Worm (Caenorhabditis elegans): ENCODE data around the gene H20J04.1.

H20J04.1 gene

DNA sequence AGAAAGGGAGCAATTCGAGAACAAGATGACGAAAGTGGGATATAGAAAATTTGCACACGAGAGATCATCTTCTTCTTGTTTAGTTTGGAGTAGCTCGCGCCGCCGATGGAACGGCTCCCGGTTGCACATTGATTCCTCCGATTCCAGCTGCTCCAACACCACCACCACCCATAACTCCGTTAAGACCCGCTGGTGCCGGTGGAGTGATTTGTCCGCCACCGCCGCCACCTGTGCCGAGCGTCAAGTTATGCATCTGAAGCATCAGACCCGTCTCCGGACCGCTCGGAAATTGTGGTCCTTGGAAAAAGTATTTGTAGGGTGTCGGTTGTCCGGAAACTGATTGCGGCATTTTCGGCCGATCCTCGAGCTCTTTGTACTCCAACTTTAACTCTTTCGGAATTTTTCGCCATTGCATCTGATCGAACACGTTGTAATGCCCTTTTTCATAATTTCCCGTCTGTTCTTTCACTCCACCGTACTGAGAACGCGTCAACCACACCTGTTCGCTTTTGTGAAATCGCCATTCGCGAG, 17.5 kb downstream of the H20J04.1 start:
- no peak for TF ChIP-seq C34F6.9 (tag; optimal IDR thresholded peaks at IDR 0.05)
- no peak for TF ChIP-seq sma-9 (GFP tag; optimal IDR thresholded peaks at IDR 0.05)
- TF ChIP-seq sma-9 (tag; optimal IDR thresholded peaks at IDR 0.05), result no peak
- TF ChIP-seq ztf-4 (tag; optimal IDR thresholded peaks at IDR 0.05), result no peak
- TF ChIP-seq nhr-12 (tag; optimal IDR thresholded peaks at IDR 0.05), result no peak
- TF ChIP-seq crh-2 (tag; optimal IDR thresholded peaks at IDR 0.05), result no peak
- TF ChIP-seq lin-13 (GFP tag; optimal IDR thresholded peaks at IDR 0.05), result no peak
- no peak for TF ChIP-seq nhr-10 (tag; optimal IDR thresholded peaks at IDR 0.05)
- no peak for TF ChIP-seq ZK546.5 (tag; optimal IDR thresholded peaks at IDR 0.05)
- no peak for TF ChIP-seq nhr-129 (tag; optimal IDR thresholded peaks at IDR 0.05)
- TF ChIP-seq mbf-1 (tag; optimal IDR thresholded peaks at IDR 0.05), result no peak
- TF ChIP-seq nhr-11 (tag; optimal IDR thresholded peaks at IDR 0.05), result no peak
- TF ChIP-seq nhr-6 (tag; optimal IDR thresholded peaks at IDR 0.05), result no peak
- TF ChIP-seq ceh-16 (tag; optimal IDR thresholded peaks at IDR 0.05), result no peak
- TF ChIP-seq R02D3.7 (tag; optimal IDR thresholded peaks at IDR 0.05), result no peak
- no peak for TF ChIP-seq gmeb-1 (tag; optimal IDR thresholded peaks at IDR 0.05)
- TF ChIP-seq fos-1 (tag; optimal IDR thresholded peaks at IDR 0.05), result no peak
- TF ChIP-seq mdl-1 (tag; optimal IDR thresholded peaks at IDR 0.05), result no peak
- no peak for TF ChIP-seq unc-55 (GFP tag; optimal IDR thresholded peaks at IDR 0.05)

DNA sequence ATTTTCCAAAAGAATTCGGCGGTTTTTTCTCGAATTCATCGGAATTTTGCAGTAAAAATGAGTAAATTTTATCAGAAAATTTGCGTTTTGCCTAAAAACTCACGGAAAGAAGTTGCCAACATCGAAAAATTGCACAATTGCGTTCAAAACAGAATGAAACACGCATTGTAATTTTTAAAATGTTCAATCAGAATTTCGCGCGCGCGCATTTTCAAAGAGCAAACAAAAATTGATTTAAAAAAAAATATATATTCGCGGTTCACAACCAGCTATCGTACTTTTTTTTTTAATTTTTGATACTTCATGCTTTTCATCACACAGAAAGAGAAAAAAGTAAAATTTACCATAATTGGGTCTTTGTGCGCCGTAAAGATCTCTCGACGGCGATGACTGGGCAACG, 19.5 kb downstream of the H20J04.1 start:
- TF ChIP-seq aly-2 (tag; optimal IDR thresholded peaks at IDR 0.05) (no peak), F13H6.1 (tag; optimal IDR thresholded peaks at IDR 0.05) (no peak), nhr-77 (tag; optimal IDR thresholded peaks at IDR 0.05) (no peak), zag-1 (tag; optimal IDR thresholded peaks at IDR 0.05) (no peak), blmp-1 (tag; optimal IDR thresholded peaks at IDR 0.05; ENCODE audit: insufficient read depth) (no peak), sma-3 (GFP tag; optimal IDR thresholded peaks at IDR 0.05) (no peak), lin-13 (GFP tag; optimal IDR thresholded peaks at IDR 0.05) (no peak), egl-27 (tag; optimal IDR thresholded peaks at IDR 0.05) (no peak), elt-3 (tag; optimal IDR thresholded peaks at IDR 0.05) (no peak), elt-1 (tag; optimal IDR thresholded peaks at IDR 0.05) (no peak), snpc-4 (tag; optimal IDR thresholded peaks at IDR 0.05) (no peak), peb-1 (tag; optimal IDR thresholded peaks at IDR 0.05) (no peak), mbf-1 (tag; optimal IDR thresholded peaks at IDR 0.05) (no peak), nhr-21 (tag; optimal IDR thresholded peaks at IDR 0.05) (no peak), unc-55 (GFP tag; optimal IDR thresholded peaks at IDR 0.05) (no peak), mdl-1 (tag; optimal IDR thresholded peaks at IDR 0.05) (no peak), skn-1 (tag; optimal IDR thresholded peaks at IDR 0.05) (no peak), nhr-25 (tag; optimal IDR thresholded peaks at IDR 0.05) (no peak)

DNA sequence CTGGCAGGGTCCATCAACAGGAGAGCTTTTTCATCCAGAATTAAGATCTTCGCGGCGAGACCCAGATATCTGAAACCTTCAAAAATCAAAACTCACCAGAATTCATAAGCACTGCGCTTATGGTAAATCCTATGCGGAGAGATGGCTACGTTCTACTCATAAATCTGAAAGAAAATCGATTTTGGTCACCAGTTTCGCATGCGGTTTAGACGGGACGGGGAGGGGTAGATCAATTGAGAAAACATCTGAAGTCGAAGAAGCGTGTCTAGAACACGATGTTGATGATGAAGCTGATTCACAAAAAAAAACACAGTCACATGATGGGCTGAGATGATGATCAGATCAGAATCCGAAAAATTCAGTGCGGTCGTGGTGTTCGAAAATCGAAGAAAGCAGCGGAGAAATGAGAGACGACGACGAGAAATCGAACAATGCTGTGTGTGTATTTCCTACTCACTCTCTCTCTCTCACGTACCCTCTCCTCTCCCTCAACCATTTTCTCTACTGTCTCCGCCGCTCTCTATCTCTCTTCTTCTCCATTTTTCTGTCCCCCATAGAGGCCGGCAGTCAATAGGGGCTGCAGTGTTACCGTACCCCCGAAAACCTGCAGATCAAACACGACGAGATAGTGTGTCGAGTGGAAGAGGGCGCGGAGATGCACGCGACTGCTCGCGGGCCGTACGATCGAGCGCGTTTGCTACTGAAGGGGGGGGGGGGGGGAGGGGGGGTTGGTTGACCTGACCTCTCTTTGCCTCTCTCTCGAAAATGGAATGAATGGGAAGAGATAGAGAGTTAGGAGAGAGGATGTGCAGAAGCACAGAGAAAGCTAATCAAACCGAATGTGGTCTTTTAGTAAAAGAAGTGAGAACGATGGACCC, 21.1 kb downstream of the H20J04.1 start, which contains the start of gene ntl-2:
TSS of gene ntl-2 (minus strand) at position 171 of the 878 bp plus-strand sequence.
- TF ChIP-seq fos-1 (tag; optimal IDR thresholded peaks at IDR 0.05) (peak; percentile 77), nhr-10 (tag; optimal IDR thresholded peaks at IDR 0.05) (no peak), egl-27 (tag; optimal IDR thresholded peaks at IDR 0.05) (peak; percentile 89), nhr-11 (tag; optimal IDR thresholded peaks at IDR 0.05) (no peak), nhr-237 (tag; optimal IDR thresholded peaks at IDR 0.05) (peak; percentile 18), ama-1 (optimal IDR thresholded peaks at IDR 0.05) (no peak), mbf-1 (tag; optimal IDR thresholded peaks at IDR 0.05) (no peak), ztf-11 (tag; optimal IDR thresholded peaks at IDR 0.05) (no peak), nhr-6 (tag; optimal IDR thresholded peaks at IDR 0.05) (peak; percentile 85), nhr-77 (tag; optimal IDR thresholded peaks at IDR 0.05) (no peak), mdl-1 (tag; optimal IDR thresholded peaks at IDR 0.05) (peak; percentile 52 to 96), nhr-129 (tag; optimal IDR thresholded peaks at IDR 0.05) (peak; percentile 96), snpc-4 (tag; optimal IDR thresholded peaks at IDR 0.05) (peak; percentile 67), ZK546.5 (tag; optimal IDR thresholded peaks at IDR 0.05) (peak; percentile 97), ceh-16 (tag; optimal IDR thresholded peaks at IDR 0.05) (peak; percentile 72), nhr-25 (tag; optimal IDR thresholded peaks at IDR 0.05) (peak; percentile 96), nhr-23 (tag; optimal IDR thresholded peaks at IDR 0.05) (peak; percentile 59), unc-55 (GFP tag; optimal IDR thresholded peaks at IDR 0.05) (peak; percentile 94), ztf-4 (tag; optimal IDR thresholded peaks at IDR 0.05) (peak; percentile 94), alr-1 (tag; optimal IDR thresholded peaks at IDR 0.05) (no peak), sma-3 (GFP tag; optimal IDR thresholded peaks at IDR 0.05) (peak; percentile 92), sem-4 (tag; optimal IDR thresholded peaks at IDR 0.05) (peak; percentile 91), Y55F3AM.14 (GFP tag; optimal IDR thresholded peaks at IDR 0.05) (peak; percentile 95), F13H6.1 (tag; optimal IDR thresholded peaks at IDR 0.05) (peak; percentile 97), ztf-1 (GFP tag; conservative IDR thresholded peaks at IDR 0.05) (no peak), nhr-12 (tag; optimal IDR thresholded peaks at IDR 0.05) (no peak), zag-1 (tag; optimal IDR thresholded peaks at IDR 0.05) (peak; percentile 94), ceh-82 (tag; optimal IDR thresholded peaks at IDR 0.05) (peak; percentile 70), unc-39 (tag; optimal IDR thresholded peaks at IDR 0.05) (no peak), lin-11 (tag; optimal IDR thresholded peaks at IDR 0.05) (peak; percentile 85), mab-5 (tag; optimal IDR thresholded peaks at IDR 0.05) (peak; percentile 89), skn-1 (tag; optimal IDR thresholded peaks at IDR 0.05) (peak; percentile 55), elt-1 (tag; optimal IDR thresholded peaks at IDR 0.05) (no peak), unc-62 (GFP tag; optimal IDR thresholded peaks at IDR 0.05) (no peak), blmp-1 (tag; optimal IDR thresholded peaks at IDR 0.05; ENCODE audit: insufficient read depth) (peak; percentile 66)
